Worm (Caenorhabditis elegans): ENCODE results near the gene atg-18.

atg-18 gene

DNA sequence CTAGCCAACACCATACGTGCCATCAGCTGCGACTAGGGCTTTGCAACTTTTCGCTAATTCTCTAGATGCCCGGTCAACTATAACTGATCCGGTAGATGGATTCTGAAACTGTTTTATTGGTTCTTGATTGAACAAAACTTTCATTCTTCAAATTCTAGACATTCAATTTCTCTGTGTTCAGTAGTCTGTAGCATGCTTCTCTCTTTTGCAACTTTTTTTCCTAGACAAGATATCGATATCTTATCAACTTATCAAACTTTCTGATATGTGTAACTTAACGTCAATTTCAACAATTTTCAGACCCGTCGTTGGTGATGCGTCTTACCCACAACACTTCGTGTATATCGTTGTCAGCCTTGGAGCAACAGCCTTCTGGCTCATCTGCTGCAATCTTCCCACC, 34.6 kb upstream of the atg-18 start, which contains the start of gene ZC190.4:
Gene ZC190.4, plus strand, starts transcription at position 301 of the 400 bp plus-strand sequence.
- TF ChIP-seq scrt-1 (GFP tag; IDR thresholded peaks at IDR 0.05), result no peak
- no peak for TF ChIP-seq B0310.2 (tag; optimal IDR thresholded peaks at IDR 0.05)
- no peak for TF ChIP-seq tra-4 (tag; optimal IDR thresholded peaks at IDR 0.05)

DNA sequence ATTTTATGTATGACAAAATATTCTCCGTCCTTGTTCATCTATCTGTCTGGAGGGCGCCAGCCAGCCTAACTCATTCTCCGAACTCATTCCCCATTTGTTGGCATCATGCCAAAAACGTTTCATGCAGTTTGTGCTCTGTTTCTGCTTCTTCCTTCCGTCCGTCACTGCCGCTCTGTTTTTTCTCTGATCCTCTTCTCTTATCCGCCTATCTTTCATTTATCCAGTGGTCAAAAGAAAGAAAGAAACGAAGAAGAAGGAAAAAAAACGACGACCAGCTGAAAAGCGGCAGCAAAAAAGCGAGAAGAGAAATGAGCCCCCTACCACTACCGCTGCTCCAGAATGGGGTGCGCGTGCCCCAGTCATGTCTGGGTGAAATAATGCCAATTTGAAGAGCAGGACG, 31.9 kb upstream of the atg-18 start:
- TF ChIP-seq sea-1 (GFP tag; conservative IDR thresholded peaks at IDR 0.05), result no peak
- no peak for TF ChIP-seq ceh-13 (GFP tag; optimal IDR thresholded peaks at IDR 0.05)
- no peak for TF ChIP-seq ets-7 (tag; optimal IDR thresholded peaks at IDR 0.05)
- no peak for TF ChIP-seq tbx-11 (GFP tag; IDR thresholded peaks at IDR 0.05)
- no peak for TF ChIP-seq pes-1 (GFP tag; IDR thresholded peaks at IDR 0.05)
- no peak for TF ChIP-seq hnd-1 (tag; optimal IDR thresholded peaks at IDR 0.05)
- no peak for TF ChIP-seq hmbx-1 (tag; optimal IDR thresholded peaks at IDR 0.05)
- no peak for TF ChIP-seq ceh-36 (tag; optimal IDR thresholded peaks at IDR 0.05)
- TF ChIP-seq flt-1 (GFP tag; IDR thresholded peaks at IDR 0.05), result no peak
- TF ChIP-seq hmg-4 (GFP tag; optimal IDR thresholded peaks at IDR 0.05), result no peak
- no peak for TF ChIP-seq scrt-1 (GFP tag; IDR thresholded peaks at IDR 0.05)
- TF ChIP-seq tbx-37 (GFP tag; conservative IDR thresholded peaks at IDR 0.05), result no peak

DNA sequence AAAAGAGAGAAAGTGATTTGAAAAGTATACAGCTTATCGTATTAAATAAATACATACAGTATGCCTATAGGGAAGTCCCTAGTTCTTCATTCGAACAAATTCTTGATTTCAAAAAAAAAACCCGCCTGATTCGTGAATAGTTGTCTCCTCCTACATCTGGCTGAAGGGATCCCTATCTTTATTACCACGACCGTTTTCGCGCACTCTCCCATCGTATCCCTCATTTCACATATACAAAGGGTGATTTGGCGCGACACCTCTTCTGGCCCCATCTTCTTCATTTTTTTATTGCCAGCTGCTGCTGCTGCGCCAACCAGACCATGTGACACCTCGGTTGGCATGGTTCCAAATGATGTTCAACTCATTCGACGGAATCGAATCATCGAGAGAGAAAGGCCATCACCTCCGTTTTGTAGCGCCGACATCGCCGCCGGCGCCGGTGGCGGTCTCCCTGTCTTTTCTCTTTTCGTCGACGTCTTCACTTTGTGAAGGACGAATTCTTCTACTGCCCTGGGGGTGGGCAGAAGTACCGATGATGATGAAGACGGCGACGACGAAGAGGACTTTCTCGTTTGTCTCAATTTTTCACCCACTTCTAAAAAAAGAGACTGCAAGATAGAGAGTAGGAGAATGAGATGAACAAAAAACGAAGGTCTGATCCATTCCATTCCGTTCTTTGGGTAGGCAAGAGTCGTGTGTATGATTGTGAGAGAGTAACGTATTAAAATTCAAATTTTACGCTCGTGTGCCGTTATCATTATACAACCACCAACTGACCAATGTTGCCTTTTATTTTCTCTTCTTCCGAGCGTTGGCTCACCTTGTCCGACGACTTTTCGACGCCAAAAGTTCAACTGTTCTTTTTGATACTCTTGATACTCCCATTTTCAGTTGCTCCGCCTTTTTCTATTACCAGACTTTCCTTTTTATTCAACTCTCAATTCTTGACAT, 31.2 kb upstream of the atg-18 start:
- TF ChIP-seq F13C5.2 (tag; optimal IDR thresholded peaks at IDR 0.05) (no peak), ama-1 (optimal IDR thresholded peaks at IDR 0.05) (no peak), hnd-1 (tag; optimal IDR thresholded peaks at IDR 0.05) (no peak), ceh-13 (GFP tag; optimal IDR thresholded peaks at IDR 0.05) (no peak), tbx-11 (GFP tag; IDR thresholded peaks at IDR 0.05) (no peak), hmbx-1 (tag; optimal IDR thresholded peaks at IDR 0.05) (no peak), tra-4 (tag; optimal IDR thresholded peaks at IDR 0.05) (no peak), aly-1 (tag; optimal IDR thresholded peaks at IDR 0.05) (no peak)

DNA sequence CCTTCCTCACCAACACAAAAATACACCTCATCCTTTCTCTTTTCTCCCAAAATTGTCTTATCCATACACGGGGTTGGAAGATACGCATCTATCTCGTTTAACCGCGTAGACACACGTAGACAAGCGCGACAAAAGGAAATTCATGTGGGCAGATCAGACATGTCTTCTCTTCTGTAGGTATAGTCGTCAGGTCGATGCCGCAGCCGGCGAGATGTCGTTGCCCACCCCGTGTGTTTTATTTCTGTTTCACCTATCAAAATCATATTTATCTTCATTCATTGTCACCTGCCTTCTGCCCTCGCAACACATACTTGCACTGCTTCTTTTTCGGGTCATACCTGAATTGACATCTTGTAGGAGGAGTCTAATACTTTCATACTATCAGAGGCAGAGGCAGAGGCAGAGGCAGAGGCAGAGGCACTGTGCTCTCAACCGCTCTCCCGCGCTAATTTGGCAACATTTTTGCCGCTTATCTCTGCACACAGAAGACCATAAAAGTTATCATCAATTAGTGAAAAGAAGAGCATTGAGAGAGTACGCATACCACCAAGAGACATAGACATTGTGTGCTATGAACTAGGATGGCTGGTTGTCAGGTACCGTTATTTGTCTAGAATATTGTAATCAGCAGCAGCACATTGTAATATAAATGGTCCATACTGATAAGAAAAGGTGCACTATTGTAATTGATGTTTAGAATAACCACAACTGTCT, 30.3 kb upstream of the atg-18 start:
- TF ChIP-seq B0310.2 (tag; optimal IDR thresholded peaks at IDR 0.05), result no peak
- TF ChIP-seq hmg-4 (GFP tag; optimal IDR thresholded peaks at IDR 0.05), result peak; percentile 18

DNA sequence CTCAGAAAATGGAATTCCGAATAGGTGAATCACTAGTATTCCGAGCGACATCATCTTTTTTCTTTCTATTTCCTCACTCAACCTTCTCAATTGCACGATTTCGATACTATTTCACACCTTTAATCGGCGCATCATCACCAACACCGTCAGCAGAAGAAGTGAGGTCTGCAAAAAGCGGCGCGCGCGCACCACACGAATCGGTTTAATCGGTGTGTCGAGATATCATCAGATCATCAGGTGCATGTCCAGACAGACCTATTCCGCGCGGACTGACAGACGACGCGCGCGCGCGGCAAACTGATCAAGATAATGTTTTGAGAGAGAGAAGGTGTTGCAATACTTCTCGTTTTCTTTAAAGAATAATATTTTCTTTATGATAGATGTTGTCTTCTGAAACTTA, 29.3 kb upstream of the atg-18 start:
- no peak for TF ChIP-seq scrt-1 (GFP tag; IDR thresholded peaks at IDR 0.05)
- no peak for TF ChIP-seq tbx-11 (GFP tag; IDR thresholded peaks at IDR 0.05)
- no peak for TF ChIP-seq hmbx-1 (tag; optimal IDR thresholded peaks at IDR 0.05)
- TF ChIP-seq ceh-13 (GFP tag; optimal IDR thresholded peaks at IDR 0.05), result no peak
- no peak for TF ChIP-seq ama-1 (optimal IDR thresholded peaks at IDR 0.05)
- TF ChIP-seq F13C5.2 (tag; optimal IDR thresholded peaks at IDR 0.05), result no peak
- TF ChIP-seq aly-1 (tag; optimal IDR thresholded peaks at IDR 0.05), result no peak
- TF ChIP-seq sea-1 (GFP tag; conservative IDR thresholded peaks at IDR 0.05), result no peak
- no peak for TF ChIP-seq ceh-36 (tag; optimal IDR thresholded peaks at IDR 0.05)

DNA sequence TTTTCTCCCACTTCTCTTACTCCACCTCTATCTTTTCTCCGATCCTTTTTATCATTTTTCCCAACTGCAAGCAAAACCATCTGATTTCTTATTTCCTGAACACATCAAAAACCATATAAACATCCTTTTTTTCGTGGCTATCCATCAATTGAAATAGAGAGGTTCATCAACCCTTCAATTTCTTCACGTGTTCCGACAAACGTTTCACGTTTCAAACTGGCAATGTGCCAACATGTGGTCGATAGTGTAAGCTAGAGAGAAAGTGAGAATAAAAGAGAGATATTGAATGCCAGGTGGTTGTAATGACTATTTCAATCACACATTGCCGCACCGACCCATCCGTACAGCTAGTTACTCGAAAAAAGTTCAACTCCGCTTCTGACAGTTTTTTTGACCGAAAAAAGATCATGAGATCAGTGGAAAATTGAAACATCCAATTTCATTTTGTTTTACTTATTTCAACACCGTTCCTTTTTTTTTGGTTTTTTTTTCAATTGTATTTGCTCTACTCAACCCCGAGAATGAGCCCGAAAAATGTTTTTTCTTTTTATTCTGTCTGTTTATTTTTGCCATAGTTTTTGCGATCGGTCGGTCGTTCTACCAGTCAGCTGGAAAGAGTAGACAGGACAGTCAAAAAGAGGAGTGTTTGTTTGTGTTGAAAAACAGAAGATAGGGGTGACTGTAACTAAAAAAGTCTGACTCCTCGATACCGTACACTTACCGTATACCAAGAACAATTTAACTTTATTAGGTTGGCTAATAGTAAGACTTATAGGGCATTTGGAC, 27.6 kb upstream of the atg-18 start:
- TF ChIP-seq tbx-37 (GFP tag; conservative IDR thresholded peaks at IDR 0.05), result no peak
- TF ChIP-seq hmbx-1 (tag; optimal IDR thresholded peaks at IDR 0.05), result no peak
- TF ChIP-seq hnd-1 (tag; optimal IDR thresholded peaks at IDR 0.05), result no peak
- TF ChIP-seq tra-4 (tag; optimal IDR thresholded peaks at IDR 0.05), result no peak
- no peak for TF ChIP-seq sea-1 (GFP tag; conservative IDR thresholded peaks at IDR 0.05)
- TF ChIP-seq hmg-4 (GFP tag; optimal IDR thresholded peaks at IDR 0.05), result no peak
- TF ChIP-seq ama-1 (optimal IDR thresholded peaks at IDR 0.05), result no peak
- no peak for TF ChIP-seq ceh-36 (tag; optimal IDR thresholded peaks at IDR 0.05)
- no peak for TF ChIP-seq scrt-1 (GFP tag; IDR thresholded peaks at IDR 0.05)

DNA sequence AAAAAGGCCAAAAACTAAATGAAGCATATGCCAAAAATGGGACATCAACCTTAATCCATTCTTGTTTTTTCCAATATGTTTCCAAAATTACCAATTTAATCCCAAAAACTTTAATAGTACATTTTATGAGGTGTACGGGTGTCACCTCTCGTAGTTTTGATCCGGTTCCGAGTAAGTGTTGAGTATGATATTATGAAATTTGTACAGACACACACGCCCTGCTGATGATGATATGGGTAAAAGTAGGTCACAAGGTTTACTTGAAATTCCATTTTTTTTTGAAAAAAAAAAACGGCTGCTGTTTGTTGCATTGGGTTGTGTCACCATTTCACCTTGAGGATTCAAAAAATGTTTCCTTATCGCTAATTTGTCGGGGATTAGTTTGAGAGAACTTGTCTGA, 26.8 kb upstream of the atg-18 start:
- TF ChIP-seq flt-1 (GFP tag; IDR thresholded peaks at IDR 0.05) (no peak), hnd-1 (tag; optimal IDR thresholded peaks at IDR 0.05) (no peak), sea-1 (GFP tag; conservative IDR thresholded peaks at IDR 0.05) (no peak), scrt-1 (GFP tag; IDR thresholded peaks at IDR 0.05) (no peak), ama-1 (optimal IDR thresholded peaks at IDR 0.05) (no peak), B0310.2 (tag; optimal IDR thresholded peaks at IDR 0.05) (no peak), tbx-37 (GFP tag; conservative IDR thresholded peaks at IDR 0.05) (no peak), ceh-36 (tag; optimal IDR thresholded peaks at IDR 0.05) (no peak), ceh-13 (GFP tag; optimal IDR thresholded peaks at IDR 0.05) (no peak), hmbx-1 (tag; optimal IDR thresholded peaks at IDR 0.05) (no peak), ets-7 (tag; optimal IDR thresholded peaks at IDR 0.05) (no peak), tra-4 (tag; optimal IDR thresholded peaks at IDR 0.05) (no peak), F13C5.2 (tag; optimal IDR thresholded peaks at IDR 0.05) (no peak), tbx-11 (GFP tag; IDR thresholded peaks at IDR 0.05) (no peak), aly-1 (tag; optimal IDR thresholded peaks at IDR 0.05) (no peak), hmg-4 (GFP tag; optimal IDR thresholded peaks at IDR 0.05) (no peak)

Data from whole organism, early embryonic.